Fruit fly (Drosophila melanogaster) whole organism, prepupa: Measurements from ENCODE around the gene CG5455.

Experiments
- Blimp-1 ChIP-seq: fragments of 200-800 bp; sonication (Bioruptor generic); optimal IDR thresholded peaks from 3 replicates; lab custom pipeline; 2017; ENCODE audit warnings: missing biosample characterization, missing genetic modification characterization, mild to moderate bottlenecking, moderate library complexity, missing genetic modification reagents
- CG10631 ChIP-seq: fragments of 200-800 bp; sonication (Bioruptor generic); optimal IDR thresholded peaks from 2 replicates; lab custom pipeline; 2016; ENCODE audit warnings: missing biosample characterization, missing genetic modification characterization
- CG10669 ChIP-seq: fragments of 200-800 bp; sonication (Bioruptor generic); optimal IDR thresholded peaks from 3 replicates; lab custom pipeline; 2018; ENCODE audit warnings: missing biosample characterization, mild to moderate bottlenecking, missing genetic modification characterization, moderate library complexity
- CG11294 ChIP-seq: fragments of 200-800 bp; sonication (Bioruptor generic); IDR thresholded peaks from 2 replicates; pipeline ENCODE4 v1.3.6; 2022; ENCODE audit warnings: missing biosample characterization, missing genetic modification characterization
- CG11762 ChIP-seq: fragments of 200-800 bp; sonication (Bioruptor generic); optimal IDR thresholded peaks from 3 replicates; lab custom pipeline; 2016; ENCODE audit warnings: missing biosample characterization, missing genetic modification characterization; ENCODE audit not compliant: insufficient read depth
- CG15336 ChIP-seq: fragments of 200-800 bp; sonication (Bioruptor generic); IDR thresholded peaks from 2 replicates; pipeline ENCODE4 v1.3.6; 2022; ENCODE audit warnings: missing biosample characterization, missing genetic modification characterization
- CG1621 ChIP-seq: fragments of 200-800 bp; sonication (Bioruptor generic); optimal IDR thresholded peaks from 3 replicates; lab custom pipeline; 2018; ENCODE audit warnings: missing biosample characterization, mild to moderate bottlenecking, missing genetic modification characterization
- CG3032 ChIP-seq: fragments of 200-800 bp; optimal IDR thresholded peaks from 2 replicates; lab custom pipeline; 2019; ENCODE audit warnings: missing biosample characterization, mild to moderate bottlenecking, missing genetic modification characterization, moderate library complexity
- CG31627 ChIP-seq: fragments of 200-800 bp; sonication (Bioruptor generic); optimal IDR thresholded peaks from 3 replicates; lab custom pipeline; 2016; ENCODE audit warnings: missing biosample characterization, missing genetic modification characterization
- CG32006 ChIP-seq: fragments of 200-800 bp; sonication (Bioruptor generic); optimal IDR thresholded peaks from 3 replicates; lab custom pipeline; 2017; ENCODE audit warnings: missing biosample characterization, mild to moderate bottlenecking, missing genetic modification characterization
- CG3919 ChIP-seq: fragments of 200-800 bp; sonication (Bioruptor generic); optimal IDR thresholded peaks from 3 replicates; lab custom pipeline; 2016; ENCODE audit warnings: missing biosample characterization, missing genetic modification characterization
- CG6276 ChIP-seq: fragments of 200-800 bp; sonication (Bioruptor generic); optimal IDR thresholded peaks from 2 replicates; lab custom pipeline; 2017; ENCODE audit warnings: missing biosample characterization, mild to moderate bottlenecking, missing genetic modification characterization
- CG6792 ChIP-seq: fragments of 200-800 bp; sonication (Bioruptor generic); optimal IDR thresholded peaks from 3 replicates; lab custom pipeline; 2016; ENCODE audit warnings: missing biosample characterization, missing genetic modification characterization
- CG6808 ChIP-seq: fragments of 200-800 bp; sonication (Bioruptor generic); optimal IDR thresholded peaks from 3 replicates; lab custom pipeline; 2017; ENCODE audit warnings: missing biosample characterization, missing genetic modification characterization, mild to moderate bottlenecking, moderate library complexity, missing genetic modification reagents
- CG6854 ChIP-seq: fragments of 200-800 bp; sonication (Bioruptor generic); optimal IDR thresholded peaks from 2 replicates; lab custom pipeline; 2017; ENCODE audit warnings: missing biosample characterization, mild to moderate bottlenecking, missing genetic modification characterization
- CG7368 ChIP-seq: fragments of 200-800 bp; sonication (Bioruptor generic); optimal IDR thresholded peaks from 3 replicates; lab custom pipeline; 2016; ENCODE audit warnings: missing biosample characterization, missing genetic modification characterization
- CG8319 ChIP-seq: fragments of 200-800 bp; sonication (Bioruptor generic); optimal IDR thresholded peaks from 3 replicates; lab custom pipeline; 2016; ENCODE audit warnings: missing biosample characterization, missing genetic modification characterization
- CG8632 ChIP-seq: fragments of 200-800 bp; sonication (Bioruptor generic); optimal IDR thresholded peaks from 3 replicates; lab custom pipeline; 2016; ENCODE audit warnings: missing biosample characterization, missing genetic modification characterization
- CG9139 ChIP-seq: fragments of 200-800 bp; sonication (Bioruptor generic); optimal IDR thresholded peaks from 3 replicates; lab custom pipeline; 2017; ENCODE audit warnings: missing biosample characterization, mild to moderate bottlenecking, missing genetic modification characterization
- Eip75B ChIP-seq: fragments of 200-800 bp; sonication (Bioruptor generic); optimal IDR thresholded peaks from 3 replicates; lab custom pipeline; 2016; ENCODE audit warnings: missing biosample characterization, missing genetic modification characterization
- Eip78C ChIP-seq: fragments of 200-800 bp; sonication (Bioruptor generic); peaks from one replicate; lab custom pipeline; 2016; ENCODE audit warnings: missing biosample characterization, missing genetic modification characterization
- Ets21C ChIP-seq: fragments of 200-800 bp; sonication (Bioruptor generic); optimal IDR thresholded peaks from 3 replicates; lab custom pipeline; 2016; ENCODE audit warnings: missing biosample characterization, missing genetic modification characterization
- Gug ChIP-seq: fragments of 200-800 bp; sonication (Bioruptor generic); IDR thresholded peaks from 2 replicates; pipeline ENCODE4 v1.3.6; 2022; ENCODE audit warnings: missing biosample characterization, missing genetic modification characterization
- Hr38 ChIP-seq: sonication (Bioruptor generic); optimal IDR thresholded peaks from 2 replicates; lab custom pipeline; 2016; ENCODE audit warnings: missing biosample characterization, missing genetic modification characterization
- Hr39 ChIP-seq: fragments of 200-800 bp; sonication (Bioruptor generic); optimal IDR thresholded peaks from 2 replicates; lab custom pipeline; 2016; ENCODE audit warnings: missing biosample characterization, missing genetic modification characterization
- Hr4 ChIP-seq: fragments of 200-800 bp; sonication (Bioruptor generic); optimal IDR thresholded peaks from 3 replicates; lab custom pipeline; 2016; ENCODE audit warnings: missing biosample characterization, missing genetic modification characterization
- Met ChIP-seq: fragments of 200-800 bp; sonication (Bioruptor generic); optimal IDR thresholded peaks from 3 replicates; lab custom pipeline; 2016; ENCODE audit warnings: missing biosample characterization, missing genetic modification characterization
- OdsH ChIP-seq: fragments of 200-800 bp; sonication (Bioruptor generic); optimal IDR thresholded peaks from 3 replicates; lab custom pipeline; 2016; ENCODE audit warnings: missing biosample characterization, missing genetic modification characterization
- Smox ChIP-seq: fragments of 200-800 bp; sonication (Bioruptor generic); optimal IDR thresholded peaks from 3 replicates; lab custom pipeline; 2016; ENCODE audit warnings: missing biosample characterization, missing genetic modification characterization
- Sox102F ChIP-seq: fragments of 200-800 bp; sonication (Bioruptor generic); optimal IDR thresholded peaks from 2 replicates; lab custom pipeline; 2016; ENCODE audit warnings: missing biosample characterization, mild to moderate bottlenecking, missing genetic modification characterization
- Sox14 ChIP-seq: fragments of 200-800 bp; sonication (Bioruptor generic); optimal IDR thresholded peaks from 3 replicates; lab custom pipeline; 2016; ENCODE audit warnings: missing biosample characterization, missing genetic modification characterization
- achi ChIP-seq: fragments of 200-800 bp; sonication (Bioruptor generic); optimal IDR thresholded peaks from 3 replicates; lab custom pipeline; 2016; ENCODE audit warnings: missing biosample characterization, missing genetic modification characterization
- acj6 ChIP-seq: fragments of 200-800 bp; sonication (Bioruptor generic); optimal IDR thresholded peaks from 3 replicates; lab custom pipeline; 2016; ENCODE audit warnings: missing biosample characterization, missing genetic modification characterization
- dac ChIP-seq: fragments of 200-800 bp; sonication (Bioruptor generic); optimal IDR thresholded peaks from 2 replicates; lab custom pipeline; 2017; ENCODE audit warnings: missing biosample characterization, mild to moderate bottlenecking, missing genetic modification characterization
- dsx ChIP-seq: fragments of 200-800 bp; optimal IDR thresholded peaks from 3 replicates; lab custom pipeline; 2019; ENCODE audit warnings: missing biosample characterization, mild to moderate bottlenecking, missing genetic modification characterization, moderate library complexity; ENCODE audit not compliant: poor library complexity, severe bottlenecking
- eg ChIP-seq: fragments of 200-800 bp; sonication (Bioruptor generic); IDR thresholded peaks from 3 replicates; pipeline ENCODE4 v1.3.6; 2022; ENCODE audit warnings: missing biosample characterization, missing genetic modification characterization
- esn ChIP-seq: fragments of 200-800 bp; sonication (Bioruptor generic); optimal IDR thresholded peaks from 2 replicates; lab custom pipeline; 2016; ENCODE audit warnings: missing biosample characterization, mild to moderate bottlenecking, missing genetic modification characterization, moderate library complexity
- fd59A ChIP-seq: fragments of 200-800 bp; sonication (Bioruptor generic); optimal IDR thresholded peaks from 2 replicates; lab custom pipeline; 2017; ENCODE audit warnings: missing biosample characterization, mild to moderate bottlenecking, missing genetic modification characterization, missing genetic modification reagents
- fd85E ChIP-seq: fragments of 200-800 bp; sonication (Bioruptor generic); optimal IDR thresholded peaks from 3 replicates; lab custom pipeline; 2016; ENCODE audit warnings: missing biosample characterization, missing genetic modification characterization
- lz ChIP-seq: fragments of 200-800 bp; sonication (Bioruptor generic); optimal IDR thresholded peaks from 3 replicates; lab custom pipeline; 2016; ENCODE audit warnings: missing biosample characterization, missing genetic modification characterization
- net ChIP-seq: fragments of 200-800 bp; sonication (Bioruptor generic); optimal IDR thresholded peaks from 3 replicates; lab custom pipeline; 2016; ENCODE audit warnings: missing biosample characterization, missing genetic modification characterization
- salr ChIP-seq, 2 experiments: fragments of 200-800 bp; sonication (Bioruptor generic); optimal IDR thresholded peaks; 3 replicates each; lab custom pipeline; 2016 to 2018; ENCODE audit warnings: missing biosample characterization in 2 of 2, missing genetic modification characterization in 2 of 2, mild to moderate bottlenecking in 1 of 2
- spab ChIP-seq: fragments of 200-800 bp; sonication (Bioruptor generic); optimal IDR thresholded peaks from 2 replicates; lab custom pipeline; 2017; ENCODE audit warnings: missing biosample characterization, mild to moderate bottlenecking, missing genetic modification characterization, missing genetic modification reagents
- ss ChIP-seq, 2 experiments: fragments of 200-800 bp; sonication (Bioruptor generic); optimal IDR thresholded peaks; 2 replicates in 1 of 2; 3 replicates in 1 of 2; lab custom pipeline; 2017 to 2018; ENCODE audit warnings: mild to moderate bottlenecking in 2 of 2, missing biosample characterization in 2 of 2, missing genetic modification characterization in 2 of 2, moderate library complexity in 1 of 2
- svp ChIP-seq: fragments of 200-800 bp; sonication (Bioruptor generic); peaks from one replicate; lab custom pipeline; 2016; ENCODE audit warnings: missing biosample characterization, missing genetic modification characterization
- topi ChIP-seq: fragments of 200-800 bp; sonication (Bioruptor generic); optimal IDR thresholded peaks from 3 replicates; lab custom pipeline; 2016; ENCODE audit warnings: missing biosample characterization, missing genetic modification characterization

CG5455 gene

DNA sequence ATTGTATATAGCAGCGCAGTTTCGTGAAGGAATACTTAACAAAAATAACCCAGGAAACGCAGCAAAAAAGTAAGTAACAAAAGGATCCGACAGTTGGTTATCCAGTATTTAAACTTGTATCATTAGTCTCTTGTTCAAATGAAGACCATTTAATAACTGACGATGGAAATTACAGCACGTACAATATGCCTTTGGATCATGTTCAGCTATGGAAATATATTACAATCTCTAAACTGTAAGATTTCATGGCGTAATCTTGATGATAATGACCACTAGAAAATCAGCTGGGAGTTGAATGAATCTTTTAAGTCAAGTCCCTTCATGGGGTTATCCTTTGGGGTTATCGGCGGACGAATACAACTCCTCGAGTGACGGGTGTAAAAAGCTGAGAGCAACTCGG is 41.6 kb downstream of the CG5455 start (continued):
- peak; percentile 8 for TF ChIP-seq Hr39 (GFP tag; lab: Kevin White, UChicago)
- no peak for TF ChIP-seq CG1621 (tag; lab: Kevin White, UChicago)
- TF ChIP-seq CG3032 (tag; lab: Kevin White, UChicago) = no peak
- peak; percentile 36 for TF ChIP-seq CG3919
- no peak for TF ChIP-seq lz (GFP tag; lab: Kevin White, UChicago)
- peak; percentile 6 for TF ChIP-seq Eip75B (GFP tag; lab: Kevin White, UChicago)
- TF ChIP-seq CG10631 (GFP tag; lab: Kevin White, UChicago) = peak; percentile 38
- no peak for TF ChIP-seq Hr38 (GFP tag; lab: Kevin White, UChicago)
- no peak for TF ChIP-seq net (GFP tag; lab: Kevin White, UChicago)
- TF ChIP-seq Hr4 (GFP tag; lab: Kevin White, UChicago) = no peak
- TF ChIP-seq salr (GFP tag; optimal IDR thresholded peaks at IDR 0.05; lab: Kevin White, UChicago) = peak in 1 of 2 experiments; percentile 17
- no peak for TF ChIP-seq CG8319 (GFP tag; lab: Kevin White, UChicago)
- TF ChIP-seq CG15336 = no peak

DNA sequence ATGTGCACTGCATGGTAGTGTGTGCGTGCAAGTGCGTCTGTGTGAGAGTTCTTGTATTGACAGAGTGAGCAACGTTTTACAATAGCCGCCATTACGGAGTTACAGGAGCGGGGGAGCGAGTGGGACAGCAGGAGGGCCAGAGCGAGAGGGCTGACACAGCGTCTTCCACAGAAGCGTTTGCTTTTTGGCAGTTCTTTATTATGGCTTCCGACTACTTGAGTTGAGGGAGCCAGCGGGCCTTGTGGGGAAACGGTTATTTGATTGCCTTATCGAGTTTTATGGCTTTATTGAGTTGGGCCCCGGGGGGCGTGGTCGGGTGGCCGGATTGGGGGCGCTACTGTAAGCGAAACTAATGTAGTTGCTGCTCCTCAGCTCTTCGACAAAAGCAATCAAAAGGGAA is 42.0 kb downstream of the CG5455 start:
- TF ChIP-seq net (GFP tag; lab: Kevin White, UChicago) (no peak), CG6792 (GFP tag; lab: Kevin White, UChicago) (no peak), CG32006 (GFP tag; lab: Kevin White, UChicago) (no peak), CG6808 (GFP tag; lab: Kevin White, UChicago) (no peak), eg (GFP tag; lab: Robert Waterston, UW) (no peak), Sox14 (no peak)

DNA sequence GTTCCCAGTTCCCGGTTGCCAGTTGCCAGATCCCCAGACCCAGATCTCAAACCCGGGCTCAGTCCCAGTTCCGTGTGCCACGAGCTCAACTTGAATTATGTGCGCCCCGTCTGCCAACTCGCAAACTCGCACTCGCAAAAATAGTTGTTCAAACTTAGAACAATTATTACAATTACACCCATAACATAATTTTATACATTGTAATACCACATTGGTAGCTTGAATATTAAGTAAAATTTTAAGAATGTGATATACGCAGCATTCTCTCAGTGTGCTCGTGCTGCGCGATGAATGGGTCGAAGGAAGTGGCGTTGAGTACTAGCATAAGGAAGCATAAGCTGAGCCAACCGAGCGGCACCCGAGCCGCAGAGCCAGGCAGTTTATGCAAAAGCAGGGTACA is 46.5 kb downstream of the CG5455 start:
- TF ChIP-seq CG10669 (peak; percentile 62), CG8632 (GFP tag; lab: Kevin White, UChicago) (peak; percentile 56), CG15336 (peak; percentile 51), Eip75B (GFP tag; lab: Kevin White, UChicago) (peak; percentile 62), Hr4 (GFP tag; lab: Kevin White, UChicago) (peak; percentile 31), OdsH (GFP tag; lab: Kevin White, UChicago) (peak; percentile 57), salr (GFP tag; optimal IDR thresholded peaks at IDR 0.05; lab: Kevin White, UChicago) (peak; percentile 37 to 52), CG3919 (peak; percentile 68), ss (GFP tag; optimal IDR thresholded peaks at IDR 0.05; lab: Kevin White, UChicago) (peak; percentile 63 to 67), Eip78C (GFP tag; lab: Kevin White, UChicago) (peak; percentile 92), esn (GFP tag; lab: Kevin White, UChicago) (peak; percentile 79), CG11294 (GFP tag; lab: Robert Waterston, UW) (no peak), net (GFP tag; lab: Kevin White, UChicago) (peak; percentile 29), CG6854 (GFP tag; lab: Kevin White, UChicago) (no peak), Ets21C (GFP tag; lab: Kevin White, UChicago) (peak; percentile 49), Hr39 (GFP tag; lab: Kevin White, UChicago) (peak; percentile 67), svp (peak; percentile 88), CG31627 (GFP tag; lab: Kevin White, UChicago) (peak; percentile 73), CG3032 (tag; lab: Kevin White, UChicago) (peak; percentile 56), Met (GFP tag; lab: Kevin White, UChicago) (peak; percentile 81), dsx (GFP tag; lab: Kevin White, UChicago) (peak; percentile 79), eg (GFP tag; lab: Robert Waterston, UW) (0 out of 3 replicates have a peak, but pooled peaks have one; percentile 32), Sox102F (GFP tag; lab: Kevin White, UChicago) (peak; percentile 76), CG10631 (GFP tag; lab: Kevin White, UChicago) (peak; percentile 56), CG6276 (GFP tag; lab: Kevin White, UChicago) (no peak), spab (GFP tag; lab: Kevin White, UChicago) (peak; percentile 40), Blimp-1 (no peak), CG9139 (GFP tag; lab: Kevin White, UChicago) (peak; percentile 12), fd59A (GFP tag; lab: Kevin White, UChicago) (peak; percentile 51), CG6808 (GFP tag; lab: Kevin White, UChicago) (peak; percentile 48), CG7368 (GFP tag; lab: Kevin White, UChicago) (peak; percentile 32), acj6 (GFP tag; lab: Kevin White, UChicago) (peak; percentile 65), CG6792 (GFP tag; lab: Kevin White, UChicago) (peak; percentile 64), Gug (no peak), CG11762 (peak; percentile 25), dac (GFP tag; lab: Kevin White, UChicago) (no peak), achi (peak; percentile 55), topi (GFP tag; lab: Kevin White, UChicago) (peak; percentile 71), Smox (GFP tag; lab: Kevin White, UChicago) (peak; percentile 67), fd85E (GFP tag; lab: Kevin White, UChicago) (no peak)
